Worm (Caenorhabditis elegans) whole organism, late embryonic: ENCODE results near the gene unc-61.

Source experiments
- Y22D7AL.16 ChIP-seq: sonication (generic microtip); optimal IDR thresholded peaks from 2 replicates; lab custom pipeline; 2016; ENCODE audit warnings: missing genetic modification characterization, missing compliant biosample characterization
- ets-4 ChIP-seq: sonication (generic microtip); optimal IDR thresholded peaks from 2 replicates; lab custom pipeline; 2016; ENCODE audit warnings: missing genetic modification characterization, missing compliant biosample characterization

DNA sequence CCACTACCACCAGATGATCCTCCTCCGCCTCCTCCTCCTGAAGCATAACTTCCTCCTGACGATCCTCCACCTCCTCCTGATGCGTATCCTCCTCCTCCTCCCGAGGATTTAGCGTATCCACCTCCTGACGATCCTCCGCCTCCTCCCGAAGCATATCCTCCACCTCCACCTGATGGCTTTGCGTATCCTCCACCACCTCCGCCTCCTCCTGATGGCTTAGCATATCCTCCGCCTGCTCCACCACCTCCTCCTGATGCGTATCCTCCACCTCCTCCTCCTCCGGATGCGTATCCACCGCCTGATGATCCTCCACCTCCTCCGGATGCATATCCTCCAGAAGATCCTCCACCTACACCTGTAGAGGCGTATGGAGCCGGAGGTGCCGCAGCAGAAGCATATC lies 10.8 kb upstream of the unc-61 start:
- TF ChIP-seq Y22D7AL.16 (no peak), ets-4 (tag; lab: Kevin White, UChicago) (no peak)
